Fruit fly (Drosophila melanogaster): ENCODE results near the gene CG8837.
A peak's percentile ranks its signal among the peaks of the same experiment; 100 is the strongest.

CG8837 gene

dm6 chr2L:3354642-3355380 lies 34.8 kb downstream of the CG8837 start, which contains the start of gene E23 (continued):
- TF ChIP-seq fkh (GFP tag; optimal IDR thresholded peaks at IDR 0.05): peak; percentile 98
- peak; percentile 98 for TF ChIP-seq Gug (GFP tag; IDR thresholded peaks at IDR 0.05)
- peak; percentile 92 for TF ChIP-seq CG11902 (GFP tag; optimal IDR thresholded peaks at IDR 0.05)
- TF ChIP-seq Hr39 (GFP tag; optimal IDR thresholded peaks at IDR 0.05): peak; percentile 95
- peak; percentile 98 for TF ChIP-seq CG6792 (GFP tag; optimal IDR thresholded peaks at IDR 0.05)
- TF ChIP-seq CG34406 (GFP tag; optimal IDR thresholded peaks at IDR 0.05): peak; percentile 99
- TF ChIP-seq fd59A (GFP tag; optimal IDR thresholded peaks at IDR 0.05): peak; percentile 98
- TF ChIP-seq salr (GFP tag; optimal IDR thresholded peaks at IDR 0.05): peak; percentile 93 to 99
- peak; percentile 95 for TF ChIP-seq CG6808 (GFP tag; optimal IDR thresholded peaks at IDR 0.05)
- peak; percentile 96 to 97 for TF ChIP-seq ss (GFP tag; optimal IDR thresholded peaks at IDR 0.05)
- peak; percentile 98 for TF ChIP-seq Lpt (GFP tag; optimal IDR thresholded peaks at IDR 0.05)
- TF ChIP-seq CG7368 (GFP tag; optimal IDR thresholded peaks at IDR 0.05): peak; percentile 97
- peak; percentile 90 for TF ChIP-seq Blimp-1 (GFP tag; optimal IDR thresholded peaks at IDR 0.05)
- TF ChIP-seq svp (GFP tag): peak; percentile 99
- peak; percentile 100 for TF ChIP-seq CG32006 (GFP tag; optimal IDR thresholded peaks at IDR 0.05)
- peak; percentile 99 for TF ChIP-seq CG6276 (GFP tag; optimal IDR thresholded peaks at IDR 0.05)
- peak; percentile 98 for TF ChIP-seq CG3032 (tag; optimal IDR thresholded peaks at IDR 0.05)
- TF ChIP-seq Sox102F (GFP tag; optimal IDR thresholded peaks at IDR 0.05): peak; percentile 98
- TF ChIP-seq dsx (GFP tag; optimal IDR thresholded peaks at IDR 0.05; ENCODE audit: poor library complexity, severe bottlenecking): peak; percentile 97
- TF ChIP-seq spab (GFP tag; optimal IDR thresholded peaks at IDR 0.05): peak; percentile 97
- peak; percentile 100 for TF ChIP-seq Eip78C (GFP tag)
- TF ChIP-seq eg (GFP tag; IDR thresholded peaks at IDR 0.05): peak; percentile 98
- TF ChIP-seq Met (GFP tag; optimal IDR thresholded peaks at IDR 0.05): peak; percentile 98
- peak; percentile 98 for TF ChIP-seq CG6163 (GFP tag; IDR thresholded peaks at IDR 0.05)
- peak; percentile 99 for TF ChIP-seq net (GFP tag; optimal IDR thresholded peaks at IDR 0.05)
- TF ChIP-seq CG8319 (GFP tag; optimal IDR thresholded peaks at IDR 0.05): peak; percentile 96
- peak; percentile 98 for TF ChIP-seq pdm3 (GFP tag; optimal IDR thresholded peaks at IDR 0.05)
- peak; percentile 92 for TF ChIP-seq fd85E (GFP tag; optimal IDR thresholded peaks at IDR 0.05)
- TF ChIP-seq Hr4 (GFP tag; optimal IDR thresholded peaks at IDR 0.05): peak; percentile 98
- TF ChIP-seq dac (GFP tag; optimal IDR thresholded peaks at IDR 0.05): peak; percentile 99
- peak; percentile 94 for TF ChIP-seq CG1621 (tag; optimal IDR thresholded peaks at IDR 0.05)
- TF ChIP-seq CG31627 (GFP tag; optimal IDR thresholded peaks at IDR 0.05): peak; percentile 97
- TF ChIP-seq CG9139 (GFP tag; optimal IDR thresholded peaks at IDR 0.05): peak; percentile 94
- TF ChIP-seq cyc (GFP tag; optimal IDR thresholded peaks at IDR 0.05): peak; percentile 96
- peak; percentile 99 for TF ChIP-seq CG10631 (GFP tag; optimal IDR thresholded peaks at IDR 0.05)
- peak; percentile 99 for TF ChIP-seq acj6 (GFP tag; optimal IDR thresholded peaks at IDR 0.05)
- peak; percentile 98 for TF ChIP-seq CG3919 (GFP tag; optimal IDR thresholded peaks at IDR 0.05)
- peak; percentile 99 for TF ChIP-seq CG8632 (GFP tag; optimal IDR thresholded peaks at IDR 0.05)

- no peak for TF ChIP-seq CG6854 (GFP tag; optimal IDR thresholded peaks at IDR 0.05)
These were observed 35.7 kb downstream of the CG8837 start for dm6 chr2L:3355791-3356190.

All from whole organism, prepupa.